Fruit fly (Drosophila melanogaster) ovary, adult (tissue): Measurements from ENCODE around the gene CG18766.

ENCODE experiments used
- CG17801 ChIP-seq: fragments of 200-800 bp; optimal IDR thresholded peaks from 2 replicates; lab custom pipeline; 2019; ENCODE audit warnings: missing biosample characterization, mild to moderate bottlenecking, missing genetic modification characterization, moderate library complexity; ENCODE audit not compliant: partially characterized antibody

CG18766 gene

DNA sequence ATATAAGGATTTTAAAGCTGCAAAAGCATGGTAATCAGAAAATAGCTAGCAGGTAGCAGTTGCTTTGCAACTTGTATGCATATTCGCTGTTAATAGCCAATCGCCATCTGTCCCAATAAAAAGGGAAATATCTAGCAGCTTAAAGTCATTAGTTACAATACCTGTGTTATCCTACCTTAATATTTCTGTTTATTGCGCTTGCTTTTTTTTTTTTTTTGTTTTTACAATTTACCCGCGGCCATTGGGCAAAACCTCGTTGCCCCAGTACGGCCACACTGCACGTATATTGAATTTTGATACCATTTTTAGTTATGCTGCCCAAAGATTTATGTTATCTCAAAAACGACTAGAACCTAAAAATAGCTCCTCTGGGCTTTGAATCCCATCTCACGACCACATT lies 27.2 kb upstream of the CG18766 start:
- TF ChIP-seq CG17801 (GFP tag; lab: Kevin White, UChicago), result no peak

DNA sequence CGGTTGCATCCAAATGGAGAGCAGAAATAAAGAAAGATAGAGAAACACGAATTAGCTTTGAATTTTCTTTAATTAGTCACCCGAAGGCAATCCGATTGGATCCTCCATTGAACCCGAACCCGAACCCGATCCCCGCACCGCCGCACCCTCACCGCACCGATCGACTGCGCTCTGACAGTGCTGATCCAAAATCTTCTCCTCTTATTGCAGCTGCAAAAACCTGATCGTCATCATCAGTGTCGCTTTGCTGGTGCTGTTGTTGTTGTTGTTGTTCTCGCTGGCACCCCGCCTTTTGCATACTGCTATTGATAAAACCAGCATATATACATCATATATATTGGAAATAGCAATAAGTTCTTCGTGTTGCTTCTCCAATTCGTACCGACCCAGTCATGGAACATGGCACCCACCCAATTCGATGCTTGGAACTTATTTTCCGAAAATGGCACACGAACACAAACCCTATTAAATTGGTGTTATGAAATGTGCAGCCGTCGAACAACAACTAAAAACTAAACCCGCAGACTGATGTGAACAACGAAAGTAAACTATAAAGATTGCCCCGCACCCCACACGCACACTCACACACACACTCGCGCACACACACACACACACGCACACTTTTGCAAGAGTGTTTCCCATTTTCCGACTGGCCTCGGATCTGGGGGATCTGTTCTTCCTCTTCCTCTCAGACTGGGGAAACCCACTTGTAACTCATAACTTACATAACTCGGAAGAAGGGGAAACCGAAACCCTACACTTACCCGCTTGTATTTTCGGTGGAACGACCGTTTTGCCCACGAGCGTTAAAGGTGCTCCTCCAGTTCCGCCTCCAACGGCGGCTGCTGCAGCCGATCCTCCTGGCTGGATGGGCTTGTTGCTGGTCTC lies 25.6 kb upstream of the CG18766 start:
- no peak for TF ChIP-seq CG17801 (GFP tag; lab: Kevin White, UChicago)

DNA sequence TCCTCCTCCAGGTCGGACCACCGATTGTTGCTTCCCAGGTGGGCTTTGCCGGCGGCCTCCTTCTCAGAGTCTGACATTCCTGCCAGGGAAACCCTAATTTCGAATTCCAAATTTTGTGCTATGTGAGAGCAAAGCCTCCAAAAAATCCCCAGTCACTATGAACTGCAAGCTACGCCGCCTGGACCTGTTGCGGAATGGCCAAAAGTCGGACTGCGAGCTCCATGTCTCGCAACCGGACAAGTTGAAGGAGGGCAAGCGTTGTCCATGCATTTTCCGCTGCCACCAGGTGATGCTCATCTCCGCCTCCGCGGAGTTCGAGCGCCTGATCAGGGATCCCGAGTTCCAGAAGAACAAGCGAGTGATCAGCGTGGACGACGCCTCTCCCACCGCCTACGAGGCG lies 20.3 kb upstream of the CG18766 start, which contains the start of the genes CG14262 and CG14260:
CG14262 (minus strand) TSS at position 101 of the 400 bp plus-strand sequence.
CG14260 (plus strand) TSS at position 128 of the 400 bp plus-strand sequence.
- TF ChIP-seq CG17801 (GFP tag; lab: Kevin White, UChicago), result no peak

DNA sequence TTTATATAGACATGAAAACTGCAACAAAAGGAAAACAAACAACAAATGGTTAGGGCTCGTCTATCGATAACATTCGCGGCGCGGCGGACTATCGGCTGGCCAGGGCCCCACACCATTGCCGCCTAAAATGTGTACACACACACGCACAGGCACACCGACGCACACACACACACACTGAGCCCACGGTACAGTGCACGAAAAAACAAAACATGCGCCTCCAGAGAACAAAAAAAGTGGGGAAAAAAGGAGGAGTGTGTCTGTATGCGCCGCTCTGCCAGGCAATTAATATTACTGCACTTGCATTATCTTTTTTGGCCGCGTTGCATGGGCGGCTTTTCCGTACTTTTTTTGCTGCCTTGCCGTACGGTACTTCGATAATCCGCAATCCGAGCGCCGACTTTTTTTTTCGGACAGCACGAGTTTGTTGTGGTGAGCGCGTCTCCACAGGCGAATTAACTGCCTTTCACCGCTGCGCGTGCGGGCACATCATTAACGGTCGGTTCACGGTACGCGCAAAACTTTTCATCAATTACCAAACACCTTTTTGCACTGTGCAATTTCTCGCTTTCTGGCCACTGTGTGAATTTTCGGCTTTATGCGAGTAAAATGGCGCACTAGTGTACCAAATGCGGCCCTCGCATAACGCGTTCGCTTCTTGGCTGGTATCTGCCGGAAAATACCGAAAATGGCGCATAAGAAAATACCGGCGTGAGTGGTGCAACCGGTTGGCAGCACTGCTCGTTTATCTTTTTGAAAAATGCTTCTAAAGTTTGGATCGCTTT lies 18.6 kb upstream of the CG18766 start, which contains the start of gene woc:
woc (minus strand) TSS at position 622 of the 782 bp plus-strand sequence.
- peak; percentile 35 for TF ChIP-seq CG17801 (GFP tag; lab: Kevin White, UChicago)

DNA sequence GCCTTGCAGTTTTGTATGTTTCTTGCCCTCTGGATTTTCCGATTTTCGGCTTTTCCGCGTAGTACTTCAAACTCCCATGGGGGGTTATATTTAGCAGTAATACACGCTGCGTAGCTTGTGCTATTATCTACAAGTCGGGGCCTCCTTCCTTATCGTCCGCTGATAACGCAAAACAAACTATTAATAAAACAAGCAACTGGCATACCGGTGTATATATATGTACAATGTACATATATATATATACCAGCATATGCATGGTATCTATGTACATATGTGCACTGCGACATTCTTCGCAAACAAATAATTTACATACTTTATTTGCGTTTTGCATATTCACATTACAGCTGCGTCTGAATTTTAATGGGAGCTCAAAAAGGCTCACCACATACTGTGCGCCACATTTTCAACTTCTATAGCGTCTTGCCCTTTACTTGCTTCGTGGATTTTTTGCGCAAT lies 8.9 kb upstream of the CG18766 start:
- no peak for TF ChIP-seq CG17801 (GFP tag; lab: Kevin White, UChicago)

DNA sequence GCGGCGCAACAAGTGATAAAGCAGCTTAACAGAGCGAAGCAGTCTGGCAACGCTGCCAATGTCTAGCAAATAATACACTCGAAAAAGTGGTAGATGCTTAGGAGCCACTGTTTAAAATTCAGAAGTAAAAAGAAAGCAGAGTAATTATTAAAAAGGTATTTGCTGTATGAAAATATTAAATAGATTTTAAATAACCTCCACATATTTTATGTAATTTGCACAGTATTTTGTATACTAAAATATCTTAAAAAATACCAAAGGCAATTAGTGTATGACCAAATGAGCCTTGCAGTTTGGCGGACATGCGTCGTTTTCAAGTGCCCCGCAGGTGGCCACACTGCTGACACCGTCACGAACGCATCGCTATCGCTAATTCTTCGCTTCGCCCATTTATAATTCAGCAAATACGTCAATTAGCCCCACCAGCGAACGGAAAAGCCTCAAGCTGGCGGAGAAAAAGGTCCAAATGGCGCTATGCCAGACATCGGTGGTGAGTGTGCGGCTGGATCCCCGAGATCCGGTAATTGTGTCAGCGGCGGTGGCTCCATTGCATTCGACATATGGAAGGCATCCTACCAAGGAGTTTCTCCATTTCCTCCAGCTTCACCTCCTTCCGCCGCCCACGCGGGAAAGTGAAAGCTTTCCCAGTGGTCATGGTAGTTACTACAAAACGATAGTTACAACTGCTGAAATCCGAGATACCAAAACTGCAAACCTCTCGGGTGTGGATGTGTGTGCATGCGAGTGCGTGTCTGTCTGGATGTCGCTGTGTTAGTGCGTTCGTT lies 8.3 kb upstream of the CG18766 start, which contains the start of gene pll:
pll (minus strand) TSS at position 47 of the 785 bp plus-strand sequence.
- TF ChIP-seq CG17801 (GFP tag; lab: Kevin White, UChicago), result peak; percentile 82

DNA sequence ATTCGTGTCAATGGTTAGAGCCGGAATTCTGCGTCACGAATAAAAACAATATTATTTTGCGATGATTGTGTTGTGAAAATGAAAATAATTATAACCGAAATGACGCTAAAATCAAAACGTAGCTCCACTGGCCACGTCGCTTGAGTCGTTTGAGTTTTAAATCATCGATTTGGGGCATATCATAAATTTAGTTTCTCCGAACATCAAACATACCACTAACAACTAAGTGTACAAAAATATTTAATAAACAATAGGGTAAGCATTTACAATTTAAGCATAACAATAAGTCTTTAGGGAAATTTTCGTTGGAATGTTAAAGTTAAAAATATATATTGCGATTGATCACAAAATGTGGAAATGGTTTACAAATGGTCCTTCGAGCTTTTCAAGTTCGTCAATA lies 5.9 kb upstream of the CG18766 start, which contains the start of the genes TTLL6B and TfIIA-L:
TTLL6B (minus strand) TSS at position 101 of the 400 bp plus-strand sequence.
TfIIA-L (plus strand) TSS at position 206 of the 400 bp plus-strand sequence.
- no peak for TF ChIP-seq CG17801 (GFP tag; lab: Kevin White, UChicago)

DNA sequence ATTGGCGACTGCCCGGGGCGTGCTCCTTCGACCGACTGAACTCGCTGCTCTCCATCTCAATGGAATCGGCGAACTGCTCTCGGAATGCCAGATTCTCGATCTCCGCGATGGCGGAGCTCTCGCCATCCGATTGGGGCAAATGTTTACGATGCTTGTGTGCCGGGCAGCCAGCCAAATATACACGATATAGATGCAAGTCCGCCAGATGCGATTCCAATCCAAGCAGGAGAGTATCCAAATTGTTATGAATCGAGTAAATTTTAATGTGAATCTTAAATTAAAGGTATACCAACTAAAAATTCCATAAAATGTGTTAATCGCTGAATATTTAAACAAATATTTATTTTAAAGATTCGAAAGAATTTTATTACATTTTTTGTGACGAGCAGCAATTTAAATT lies 2.8 kb upstream of the CG18766 start, which contains the start of gene CG5984:
CG5984 (minus strand) TSS at position 101 of the 400 bp plus-strand sequence.
- no peak for TF ChIP-seq CG17801 (GFP tag; lab: Kevin White, UChicago)

DNA sequence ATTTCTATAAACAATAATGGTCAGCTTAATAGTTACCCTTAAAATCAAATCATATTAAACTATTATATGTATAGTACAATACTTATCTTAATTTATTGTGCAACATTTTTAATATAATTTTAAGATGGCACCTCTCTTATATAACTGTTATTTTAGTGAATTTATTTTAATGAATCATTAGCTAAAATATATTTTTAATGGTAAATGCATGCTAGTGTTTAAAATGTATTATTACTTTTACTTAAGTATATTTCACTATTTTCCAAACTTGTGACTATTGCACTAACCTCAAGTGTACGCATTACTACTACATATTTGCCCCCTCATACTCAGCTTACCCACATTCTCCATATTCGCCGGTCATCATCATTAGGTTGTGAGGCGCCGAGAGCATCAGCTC lies 1.2 kb upstream of the CG18766 start:
- peak; percentile 89 for TF ChIP-seq CG17801 (GFP tag; lab: Kevin White, UChicago)

DNA sequence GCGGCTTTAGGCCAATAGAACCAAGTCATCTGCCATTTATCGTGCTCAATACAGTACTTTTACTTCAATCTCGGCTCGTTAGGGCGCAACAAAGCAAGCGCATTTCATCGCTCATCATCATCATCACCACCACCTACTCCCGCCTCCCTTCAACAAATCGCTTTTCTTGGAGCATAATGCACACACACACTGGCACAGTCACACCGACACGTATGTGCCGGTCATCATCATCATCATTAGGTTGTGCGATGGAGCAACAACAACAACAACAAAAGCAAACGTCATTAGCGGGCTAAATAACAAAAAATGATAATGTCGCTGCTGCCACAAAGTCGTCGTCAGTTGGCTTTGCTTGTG lies 330 bp upstream of the CG18766 start:
- TF ChIP-seq CG17801 (GFP tag; lab: Kevin White, UChicago), result no peak

DNA sequence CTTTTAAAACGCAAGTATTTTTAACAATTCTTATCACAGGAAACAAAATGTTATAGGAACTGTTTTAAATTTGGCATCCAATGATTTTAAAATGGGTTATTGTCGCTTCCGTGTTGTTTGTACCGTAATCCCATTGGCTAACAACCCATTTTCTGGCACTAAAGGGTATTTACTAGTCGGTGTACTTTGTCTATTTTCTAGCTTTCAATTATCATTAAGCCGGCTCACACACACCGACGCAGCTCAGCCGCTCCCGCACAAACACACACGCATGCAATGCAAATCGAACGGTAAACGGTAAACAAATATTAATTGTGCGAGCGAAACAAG lies 672 bp downstream of the CG18766 start:
- TF ChIP-seq CG17801 (GFP tag; lab: Kevin White, UChicago), result no peak

DNA sequence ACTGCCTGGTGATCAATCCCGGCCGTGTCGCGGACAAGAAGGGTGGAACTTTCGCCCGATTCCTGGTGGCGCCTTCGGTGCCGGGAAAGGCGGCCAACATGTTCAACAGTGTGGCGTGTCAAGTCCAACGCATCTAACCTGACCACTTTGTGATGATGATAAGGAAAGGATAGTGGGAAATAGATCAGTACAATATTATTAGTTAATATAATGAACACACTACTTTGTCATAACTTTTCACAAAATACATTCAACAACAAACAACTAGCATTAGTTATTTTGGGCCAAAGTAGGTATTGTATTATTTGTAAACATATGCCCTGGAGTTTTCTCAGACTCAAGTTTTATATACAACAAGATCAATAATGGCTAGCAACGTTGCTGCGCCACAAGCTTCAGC lies 4.1 kb downstream of the CG18766 start, which contains the start of gene CG17991:
CG17991 (plus strand) TSS at position 301 of the 400 bp plus-strand sequence.
- no peak for TF ChIP-seq CG17801 (GFP tag; lab: Kevin White, UChicago)

DNA sequence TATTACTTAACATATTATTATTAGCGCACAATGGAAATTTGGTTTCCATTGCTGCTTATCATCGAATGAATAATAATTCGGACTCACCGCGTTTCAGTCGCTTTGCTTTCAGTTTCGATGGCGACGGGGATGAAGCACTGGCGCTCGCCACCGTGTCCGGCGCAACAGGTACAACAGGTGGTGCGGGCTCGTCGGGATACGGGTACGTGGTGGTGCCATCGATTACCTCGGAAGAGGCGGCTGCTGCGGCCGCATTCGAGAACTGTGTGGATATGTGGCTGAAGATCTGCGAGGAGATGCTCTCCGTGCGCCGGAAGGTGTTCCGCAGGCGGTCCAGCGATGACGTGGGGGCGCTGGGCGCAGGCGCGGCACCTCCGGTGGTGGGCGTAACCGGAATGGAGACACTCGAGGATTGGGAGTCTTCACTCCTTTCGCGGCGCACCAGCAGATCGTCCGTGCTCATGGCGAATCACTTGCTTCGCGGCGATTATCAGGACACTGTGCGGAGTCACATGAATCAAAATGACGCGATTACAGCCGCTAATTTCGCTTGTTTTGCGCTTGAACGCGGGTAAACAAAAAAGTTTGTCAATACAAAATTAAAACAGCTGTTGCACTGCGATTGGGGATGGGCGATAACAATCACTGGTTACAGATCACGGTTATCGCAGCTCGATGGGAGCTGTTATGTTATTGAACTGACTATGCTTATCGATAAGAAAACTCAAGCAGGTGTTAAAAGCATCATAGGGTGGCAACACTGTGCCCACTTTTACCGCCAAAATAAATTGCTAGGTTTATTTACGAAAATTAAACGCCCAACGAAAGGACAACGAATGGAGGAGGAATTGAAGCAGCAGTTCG lies 6.4 kb downstream of the CG18766 start, which contains the start of the genes CG31064 and PolA2:
CG31064 (minus strand) TSS at position 648 of the 864 bp plus-strand sequence.
PolA2 (plus strand) TSS at position 726 of the 864 bp plus-strand sequence.
- TF ChIP-seq CG17801 (GFP tag; lab: Kevin White, UChicago), result peak; percentile 5
